Worm (Caenorhabditis elegans): ENCODE measurements around the gene F16F9.1.

DNA sequence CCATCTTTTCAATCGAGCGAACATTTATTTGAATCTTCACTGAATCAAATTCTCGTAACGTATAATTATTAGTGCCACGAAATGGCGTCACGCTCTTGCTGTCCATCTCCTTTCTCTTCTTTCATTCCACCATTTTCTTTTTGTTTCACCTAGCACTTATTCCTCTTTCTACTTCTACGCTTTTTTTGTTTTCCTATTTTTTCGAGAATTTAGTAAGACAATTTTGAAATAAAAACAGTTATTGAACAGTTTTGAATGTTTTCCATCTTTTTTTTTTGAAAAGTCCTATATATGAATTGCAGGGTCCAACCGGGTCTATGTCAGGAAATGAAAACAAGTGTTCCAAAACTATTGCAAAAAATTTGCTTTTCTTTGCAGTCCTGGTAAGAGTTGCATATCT is 48.8 kb downstream of the F16F9.1 start, which contains the start of gene T01B10.5:
- TF ChIP-seq lin-39 (tag; optimal IDR thresholded peaks at IDR 0.05) = no peak
- TF ChIP-seq lin-11 (tag; optimal IDR thresholded peaks at IDR 0.05) = no peak
- no peak for TF ChIP-seq elt-3 (tag; optimal IDR thresholded peaks at IDR 0.05)
- TF ChIP-seq unc-62 (GFP tag; optimal IDR thresholded peaks at IDR 0.05) = no peak
- no peak for TF ChIP-seq snpc-4 (tag; optimal IDR thresholded peaks at IDR 0.05)
- no peak for TF ChIP-seq zag-1 (tag; optimal IDR thresholded peaks at IDR 0.05)
- no peak for TF ChIP-seq lin-13 (GFP tag; optimal IDR thresholded peaks at IDR 0.05)
- TF ChIP-seq nhr-77 (tag; optimal IDR thresholded peaks at IDR 0.05) = no peak
- TF ChIP-seq ztf-4 (tag; optimal IDR thresholded peaks at IDR 0.05) = no peak
- no peak for TF ChIP-seq egl-27 (tag; optimal IDR thresholded peaks at IDR 0.05)
- no peak for TF ChIP-seq F13H6.1 (tag; optimal IDR thresholded peaks at IDR 0.05)

Data from whole organism, L2 larva.